Fruit fly (Drosophila melanogaster): ENCODE results near the gene Cyp28d1.

Gene Cyp28d1

dm6 chr2L:5237175-5237753, 27.0 kb downstream of the Cyp28d1 start (continued):
- TF ChIP-seq pum (GFP tag; optimal IDR thresholded peaks at IDR 0.05) (no peak), vnd (GFP tag; IDR thresholded peaks at IDR 0.05; ENCODE audit: partially characterized antibody) (no peak), CG11504 (tag; optimal IDR thresholded peaks at IDR 0.05) (peak; percentile 47), CG2889 (GFP tag; IDR thresholded peaks at IDR 0.05) (no peak), ERR (GFP tag; optimal IDR thresholded peaks at IDR 0.05) (no peak), Atf-2 (GFP tag; optimal IDR thresholded peaks at IDR 0.05) (no peak), prd (optimal IDR thresholded peaks at IDR 0.05) (no peak), prd (GFP tag; IDR thresholded peaks at IDR 0.05) (no peak), jing (GFP tag; optimal IDR thresholded peaks at IDR 0.05) (no peak), CG3726 (GFP tag; IDR thresholded peaks at IDR 0.05) (no peak), Hr78 (GFP tag; optimal IDR thresholded peaks at IDR 0.05) (no peak), CG12219 (GFP tag; optimal IDR thresholded peaks at IDR 0.05) (peak; percentile 39), pnt (GFP tag; optimal IDR thresholded peaks at IDR 0.05) (no peak), ash1 (GFP tag; optimal IDR thresholded peaks at IDR 0.05) (peak; percentile 67), CG8359 (GFP tag; optimal IDR thresholded peaks at IDR 0.05; ENCODE audit: borderline replicate concordance) (peak; percentile 100), Dad (GFP tag; optimal IDR thresholded peaks at IDR 0.05) (no peak), ab (GFP tag; optimal IDR thresholded peaks at IDR 0.05) (no peak), mld (GFP tag; IDR thresholded peaks at IDR 0.05; ENCODE audit: partially characterized antibody) (0 out of 3 replicates have a peak, but pooled peaks have one; percentile 23), Neu2 (GFP tag; optimal IDR thresholded peaks at IDR 0.05; ENCODE audit: borderline replicate concordance) (no peak), Atf3 (GFP tag; optimal IDR thresholded peaks at IDR 0.05) (no peak), lola (GFP tag; optimal IDR thresholded peaks at IDR 0.05) (no peak), CG33213 (GFP tag; optimal IDR thresholded peaks at IDR 0.05) (no peak), Fer3 (tag; optimal IDR thresholded peaks at IDR 0.05) (no peak), B-H2 (GFP tag; optimal IDR thresholded peaks at IDR 0.05) (no peak), CG8765 (GFP tag; IDR thresholded peaks at IDR 0.05) (no peak), CG15479 (GFP tag; optimal IDR thresholded peaks at IDR 0.05) (peak; percentile 87), HmgZ (tag; optimal IDR thresholded peaks at IDR 0.05) (peak; percentile 17), CG15514 (GFP tag; optimal IDR thresholded peaks at IDR 0.05) (peak; percentile 16), CG4282 (GFP tag; optimal IDR thresholded peaks at IDR 0.05) (no peak), corto (GFP tag; optimal IDR thresholded peaks at IDR 0.05) (peak; percentile 39), CG3407 (GFP tag; optimal IDR thresholded peaks at IDR 0.05) (no peak), vfl (GFP tag; optimal IDR thresholded peaks at IDR 0.05) (peak; percentile 13), usp (GFP tag; optimal IDR thresholded peaks at IDR 0.05) (no peak), CG3163 (GFP tag; optimal IDR thresholded peaks at IDR 0.05) (peak; percentile 66), ATbp (GFP tag; optimal IDR thresholded peaks at IDR 0.05) (no peak), Hey (tag; optimal IDR thresholded peaks at IDR 0.05) (no peak), Taf1 (GFP tag; IDR thresholded peaks at IDR 0.05) (no peak), CG10543 (GFP tag; optimal IDR thresholded peaks at IDR 0.05) (no peak), Dp (GFP tag; optimal IDR thresholded peaks at IDR 0.05) (no peak), CG17186 (GFP tag; optimal IDR thresholded peaks at IDR 0.05) (no peak), CG4328 (GFP tag; optimal IDR thresholded peaks at IDR 0.05) (no peak), Ssrp (tag; optimal IDR thresholded peaks at IDR 0.05) (no peak), sd (tag; optimal IDR thresholded peaks at IDR 0.05) (peak; percentile 9), dati (GFP tag; IDR thresholded peaks at IDR 0.05) (no peak), CG6254 (GFP tag; optimal IDR thresholded peaks at IDR 0.05) (peak; percentile 36), CG2712 (tag; optimal IDR thresholded peaks at IDR 0.05) (no peak), CG11093 (GFP tag; IDR thresholded peaks at IDR 0.05) (no peak), Chrac-16 (GFP tag; optimal IDR thresholded peaks at IDR 0.05) (no peak), grn (GFP tag; optimal IDR thresholded peaks at IDR 0.05) (peak; percentile 96), dm (GFP tag; optimal IDR thresholded peaks at IDR 0.05) (no peak)

Measured in whole organism, embryonic.